Fruit fly (Drosophila melanogaster) whole organism, embryonic: ENCODE measurements around the gene Lim1.

Source experiments
- Antp ChIP-seq: fragments of 200-800 bp; sonication (Bioruptor generic); optimal IDR thresholded peaks from 3 replicates; lab custom pipeline; 2016; ENCODE audit warnings: missing biosample characterization, missing genetic modification characterization
- Bdp1 ChIP-seq: fragments of 200-800 bp; sonication (Bioruptor generic); optimal IDR thresholded peaks from 3 replicates; lab custom pipeline; 2016; ENCODE audit warnings: missing biosample characterization, missing genetic modification characterization
- CG10959 ChIP-seq: fragments of 200-800 bp; sonication (Bioruptor generic); IDR thresholded peaks from 2 replicates; pipeline ENCODE4 v1.3.6; 2022; ENCODE audit warnings: missing biosample characterization, missing genetic modification characterization
- CG10979 ChIP-seq: fragments of 200-800 bp; sonication (Bioruptor generic); optimal IDR thresholded peaks from 2 replicates; lab custom pipeline; 2018; ENCODE audit warnings: missing biosample characterization, mild to moderate bottlenecking, missing genetic modification characterization, moderate library complexity
- CG11723 ChIP-seq: fragments of 200-800 bp; sonication (Bioruptor generic); optimal IDR thresholded peaks from 2 replicates; lab custom pipeline; 2017; ENCODE audit warnings: missing biosample characterization, mild to moderate bottlenecking, missing genetic modification characterization
- CG12071 ChIP-seq: fragments of 200-800 bp; sonication (Bioruptor generic); optimal IDR thresholded peaks from 3 replicates; lab custom pipeline; 2018; ENCODE audit warnings: missing biosample characterization, mild to moderate bottlenecking, missing genetic modification characterization
- CG12155 ChIP-seq: fragments of 200-800 bp; sonication (Bioruptor generic); optimal IDR thresholded peaks from 3 replicates; lab custom pipeline; 2016; ENCODE audit warnings: missing biosample characterization, missing genetic modification characterization
- CG12219 ChIP-seq: fragments of 200-800 bp; sonication (Bioruptor generic); optimal IDR thresholded peaks from 3 replicates; lab custom pipeline; 2018; ENCODE audit warnings: missing biosample characterization, mild to moderate bottlenecking, missing genetic modification characterization
- CG1602 ChIP-seq: fragments of 200-800 bp; sonication (Bioruptor generic); optimal IDR thresholded peaks from 3 replicates; lab custom pipeline; 2016; ENCODE audit warnings: missing biosample characterization, missing genetic modification characterization
- CG1832 ChIP-seq: fragments of 200-800 bp; sonication (Bioruptor generic); optimal IDR thresholded peaks from 2 replicates; lab custom pipeline; 2017; ENCODE audit warnings: missing biosample characterization, mild to moderate bottlenecking, missing genetic modification characterization, inconsistent platforms
- CG18764 ChIP-seq: fragments of 200-800 bp; sonication (Bioruptor generic); optimal IDR thresholded peaks from 3 replicates; lab custom pipeline; 2016; ENCODE audit warnings: missing biosample characterization, missing genetic modification characterization
- CG30403 ChIP-seq: fragments of 200-800 bp; sonication (Bioruptor generic); optimal IDR thresholded peaks from 3 replicates; lab custom pipeline; 2016; ENCODE audit warnings: missing biosample characterization, missing genetic modification characterization
- CG3163 ChIP-seq: fragments of 200-800 bp; sonication (Bioruptor generic); optimal IDR thresholded peaks from 3 replicates; lab custom pipeline; 2016; ENCODE audit warnings: missing biosample characterization, missing genetic modification characterization
- CG32772 ChIP-seq: fragments of 200-800 bp; sonication (Bioruptor generic); IDR thresholded peaks from 2 replicates; pipeline ENCODE4 v1.3.6; 2022; ENCODE audit warnings: missing biosample characterization, missing genetic modification characterization
- CG33557 ChIP-seq: fragments of 200-800 bp; sonication (Bioruptor generic); optimal IDR thresholded peaks from 2 replicates; lab custom pipeline; 2019; ENCODE audit warnings: missing biosample characterization, mild to moderate bottlenecking, missing genetic modification characterization, moderate library complexity
- CG34224 ChIP-seq: fragments of 200-800 bp; sonication (Bioruptor generic); IDR thresholded peaks from 3 replicates; pipeline ENCODE4 v1.3.6; 2022; ENCODE audit warnings: missing biosample characterization, missing genetic modification characterization; ENCODE audit not compliant: partially characterized antibody
- CG4707 ChIP-seq: fragments of 200-800 bp; sonication (Bioruptor generic); optimal IDR thresholded peaks from 2 replicates; lab custom pipeline; 2018; ENCODE audit warnings: missing biosample characterization, mild to moderate bottlenecking, missing genetic modification characterization, moderate library complexity
- CG4730 ChIP-seq: fragments of 200-800 bp; sonication (Bioruptor generic); IDR thresholded peaks from 2 replicates; pipeline ENCODE4 v1.3.6; 2022; ENCODE audit warnings: missing biosample characterization, missing genetic modification characterization
- CG6689 ChIP-seq: fragments of 200-800 bp; sonication (Bioruptor generic); IDR thresholded peaks from 2 replicates; pipeline ENCODE4 v1.3.6; 2022; ENCODE audit warnings: missing biosample characterization, missing genetic modification characterization
- CG6765 ChIP-seq: fragments of 200-800 bp; sonication (Bioruptor generic); optimal IDR thresholded peaks from 3 replicates; lab custom pipeline; 2017; ENCODE audit warnings: missing biosample characterization, mild to moderate bottlenecking, missing genetic modification characterization
- CG7786 ChIP-seq: fragments of 200-800 bp; sonication (Bioruptor generic); optimal IDR thresholded peaks from 2 replicates; lab custom pipeline; 2016; ENCODE audit warnings: missing biosample characterization, missing genetic modification characterization
- CG7928 ChIP-seq: fragments of 200-800 bp; sonication (Bioruptor generic); optimal IDR thresholded peaks from 2 replicates; lab custom pipeline; 2017; ENCODE audit warnings: missing biosample characterization, mild to moderate bottlenecking, missing genetic modification characterization
- CG8388 ChIP-seq: fragments of 200-800 bp; sonication (Bioruptor generic); optimal IDR thresholded peaks from 2 replicates; lab custom pipeline; 2019; ENCODE audit warnings: missing biosample characterization, mild to moderate bottlenecking, missing genetic modification characterization, moderate library complexity
- Dref ChIP-seq: fragments of 200-800 bp; sonication (Bioruptor generic); IDR thresholded peaks from 2 replicates; pipeline ENCODE4 v1.3.6; 2022; ENCODE audit warnings: missing biosample characterization, missing genetic modification characterization
- Fer2 ChIP-seq: fragments of 200-800 bp; sonication (Bioruptor generic); optimal IDR thresholded peaks from 2 replicates; lab custom pipeline; 2018; ENCODE audit warnings: missing biosample characterization, mild to moderate bottlenecking, missing genetic modification characterization, moderate library complexity
- Hsf ChIP-seq: fragments of 200-800 bp; sonication (Bioruptor generic); optimal IDR thresholded peaks from 3 replicates; lab custom pipeline; 2016; ENCODE audit warnings: missing biosample characterization, missing genetic modification characterization
- MBD-R2 ChIP-seq: fragments of 200-800 bp; sonication (Bioruptor generic); IDR thresholded peaks from 2 replicates; pipeline ENCODE4 v1.3.6; 2022; ENCODE audit warnings: missing biosample characterization, missing genetic modification characterization
- Mrtf ChIP-seq: fragments of 200-800 bp; sonication (Bioruptor generic); IDR thresholded peaks from 3 replicates; pipeline ENCODE4 v1.3.6; 2022; ENCODE audit warnings: missing biosample characterization, missing genetic modification characterization
- NFAT ChIP-seq: fragments of 200-800 bp; sonication (Bioruptor generic); IDR thresholded peaks from 2 replicates; pipeline ENCODE4 v1.3.6; 2022; ENCODE audit warnings: missing biosample characterization, missing genetic modification characterization
- Optix ChIP-seq: fragments of 200-800 bp; sonication (Bioruptor generic); IDR thresholded peaks from 3 replicates; pipeline ENCODE4 v1.3.6; 2022; ENCODE audit warnings: missing biosample characterization, missing genetic modification characterization
- Six4 ChIP-seq: fragments of 200-800 bp; sonication (Bioruptor generic); optimal IDR thresholded peaks from 2 replicates; lab custom pipeline; 2016; ENCODE audit warnings: missing biosample characterization, missing genetic modification characterization
- Vsx1 ChIP-seq: fragments of 200-800 bp; sonication (Bioruptor generic); optimal IDR thresholded peaks from 2 replicates; lab custom pipeline; 2017; ENCODE audit warnings: missing biosample characterization, mild to moderate bottlenecking, missing genetic modification characterization, missing genetic modification reagents
- cas ChIP-seq: fragments of 200-800 bp; sonication (Bioruptor generic); IDR thresholded peaks from 2 replicates; pipeline ENCODE4 v1.3.6; 2022; ENCODE audit warnings: missing biosample characterization, missing genetic modification characterization
- corto ChIP-seq: fragments of 200-800 bp; sonication (Bioruptor generic); optimal IDR thresholded peaks from 2 replicates; lab custom pipeline; 2016; ENCODE audit warnings: missing biosample characterization, mild to moderate bottlenecking, missing genetic modification characterization, moderate library complexity
- esg ChIP-seq: fragments of 200-800 bp; sonication (Bioruptor generic); conservative IDR thresholded peaks from 2 replicates; pipeline ENCODE4 v1.3.6; 2022; ENCODE audit warnings: missing biosample characterization, missing genetic modification characterization
- fd102C ChIP-seq: fragments of 200-800 bp; sonication (Bioruptor generic); optimal IDR thresholded peaks from 2 replicates; lab custom pipeline; 2018; ENCODE audit warnings: missing biosample characterization, mild to moderate bottlenecking, missing genetic modification characterization, moderate library complexity
- ftz-f1 ChIP-seq: fragments of 200-800 bp; sonication (Bioruptor generic); optimal IDR thresholded peaks from 2 replicates; lab custom pipeline; 2016; ENCODE audit warnings: missing biosample characterization, missing genetic modification characterization
- gsb ChIP-seq: fragments of 200-800 bp; sonication (Bioruptor generic); IDR thresholded peaks from 2 replicates; pipeline ENCODE4 v1.3.6; 2022; ENCODE audit warnings: missing biosample characterization, missing genetic modification characterization
- ham ChIP-seq: fragments of 200-800 bp; sonication (Bioruptor generic); IDR thresholded peaks from 2 replicates; pipeline ENCODE4 v1.3.6; 2022; ENCODE audit warnings: missing biosample characterization, missing genetic modification characterization
- lola ChIP-seq, 3 experiments: fragments of >200 bp in 2 of 3; fragments of 200-800 bp in 1 of 3; sonication (Bioruptor generic) in 1 of 3; optimal IDR thresholded peaks; 2 replicates each; lab custom pipeline; 2017 to 2019; ENCODE audit warnings: missing biosample characterization in 3 of 3, missing genetic modification characterization in 3 of 3, mild to moderate bottlenecking in 1 of 3, moderate library complexity in 1 of 3
- odd ChIP-seq: fragments of 200-800 bp; sonication (Bioruptor generic); optimal IDR thresholded peaks from 2 replicates; lab custom pipeline; 2017; ENCODE audit warnings: missing biosample characterization, mild to moderate bottlenecking, missing genetic modification characterization
- onecut ChIP-seq: fragments of 200-800 bp; sonication (Bioruptor generic); IDR thresholded peaks from 2 replicates; pipeline ENCODE4 v1.3.6; 2022; ENCODE audit warnings: missing biosample characterization, missing genetic modification characterization
- pan ChIP-seq, 4 experiments: fragments of >200 bp in 3 of 4; fragments of 200-800 bp in 1 of 4; sonication (Bioruptor generic) in 1 of 4; optimal IDR thresholded peaks in 3 of 4; IDR thresholded peaks in 1 of 4; 2 replicates each; pipeline versions ENCODE4 v1.3.6 to Lab custom; 2017 to 2022; ENCODE audit warnings: missing biosample characterization in 2 of 4, missing genetic modification characterization in 2 of 4, mixed read lengths in 1 of 4
- pum ChIP-seq: fragments of 200-800 bp; sonication (Bioruptor generic); optimal IDR thresholded peaks from 2 replicates; lab custom pipeline; 2016; ENCODE audit warnings: missing biosample characterization, missing genetic modification characterization
- so ChIP-seq: fragments of 200-800 bp; sonication (Bioruptor generic); IDR thresholded peaks from 3 replicates; pipeline ENCODE4 v1.3.6; 2022; ENCODE audit warnings: missing biosample characterization, missing genetic modification characterization
- tll ChIP-seq, 2 experiments: fragments of 200-800 bp in 1 of 2; fragments of >200 bp in 1 of 2; sonication (Bioruptor generic) in 1 of 2; optimal IDR thresholded peaks; 2 replicates each; lab custom pipeline; 2017 to 2019; ENCODE audit warnings: missing biosample characterization in 2 of 2, missing genetic modification characterization in 2 of 2, mild to moderate bottlenecking in 1 of 2, moderate library complexity in 1 of 2
- toy ChIP-seq: fragments of 200-800 bp; sonication (Bioruptor generic); IDR thresholded peaks from 2 replicates; pipeline ENCODE4 v1.3.6; 2022; ENCODE audit warnings: missing biosample characterization, missing genetic modification characterization

Lim1 gene

dm6 chrX:8714064-8715046, 91.2 kb downstream of the Lim1 start, which contains the start of the genes CG2004 and CG1785 (continued):
- TF ChIP-seq CG18764 (peak; percentile 89), CG4730 (GFP tag; lab: Robert Waterston, UW) (peak; percentile 92), onecut (GFP tag; lab: Robert Waterston, UW) (peak; percentile 76), CG12155 (GFP tag; lab: Kevin White, UChicago) (peak; percentile 90), lola (GFP tag; optimal IDR thresholded peaks at IDR 0.05; lab: Kevin White, UChicago) (peak in 1 of 3 experiments; percentile 89), Bdp1 (peak; percentile 83), CG12219 (GFP tag; lab: Kevin White, UChicago) (peak; percentile 61), cas (GFP tag; lab: Robert Waterston, UW) (peak; percentile 87), ftz-f1 (GFP tag; lab: Kevin White, UChicago) (peak; percentile 56), CG32772 (GFP tag; lab: Robert Waterston, UW) (peak; percentile 94), Six4 (GFP tag; lab: Kevin White, UChicago) (peak; percentile 89), esg (GFP tag; lab: Robert Waterston, UW) (peak; percentile 91), ham (GFP tag; lab: Robert Waterston, UW) (peak; percentile 84), Fer2 (peak; percentile 89), odd (peak; percentile 73), pum (peak; percentile 80), corto (GFP tag; lab: Kevin White, UChicago) (no peak), CG8388 (GFP tag; lab: Kevin White, UChicago) (peak; percentile 86), gsb (peak; percentile 86), Optix (GFP tag; lab: Robert Waterston, UW) (peak; percentile 93), pan (optimal IDR thresholded peaks at IDR 0.05; lab: Kevin White, UChicago) (no peak), pan (GFP tag; optimal IDR thresholded peaks at IDR 0.05 in 1 of 2, IDR thresholded peaks at IDR 0.05 in 1 of 2) (peak in 1 of 2 experiments; percentile 91), CG33557 (GFP tag; lab: Kevin White, UChicago) (peak; percentile 85), toy (GFP tag; lab: Robert Waterston, UW) (peak; percentile 79), CG10979 (tag; lab: Kevin White, UChicago) (peak; percentile 84), CG6689 (GFP tag; lab: Robert Waterston, UW) (peak; percentile 94), CG1832 (GFP tag; lab: Kevin White, UChicago) (no peak), Hsf (GFP tag; lab: Kevin White, UChicago) (peak; percentile 90), tll (GFP tag; optimal IDR thresholded peaks at IDR 0.05; lab: Kevin White, UChicago) (peak in 1 of 2 experiments; percentile 92), CG34224 (GFP tag; lab: Robert Waterston, UW) (peak; percentile 55), CG3163 (GFP tag; lab: Kevin White, UChicago) (peak; percentile 58), CG7786 (GFP tag; lab: Kevin White, UChicago) (peak; percentile 86), MBD-R2 (GFP tag; lab: Robert Waterston, UW) (peak; percentile 95), CG12071 (GFP tag; lab: Kevin White, UChicago) (peak; percentile 49), Vsx1 (GFP tag; lab: Kevin White, UChicago) (no peak), CG1602 (GFP tag; lab: Kevin White, UChicago) (peak; percentile 91), CG7928 (GFP tag; lab: Kevin White, UChicago) (peak; percentile 67), CG4707 (GFP tag; lab: Kevin White, UChicago) (peak; percentile 50), NFAT (GFP tag; lab: Robert Waterston, UW) (peak; percentile 88), Dref (GFP tag; lab: Robert Waterston, UW) (peak; percentile 44), fd102C (GFP tag; lab: Kevin White, UChicago) (peak; percentile 68), CG30403 (GFP tag; lab: Kevin White, UChicago) (peak; percentile 95), CG11723 (GFP tag; lab: Kevin White, UChicago) (peak; percentile 83), so (peak; percentile 85; the same call in 2 of the 3 replicates), Antp (GFP tag; lab: Kevin White, UChicago) (peak; percentile 79), CG6765 (peak; percentile 74), Mrtf (peak; percentile 91), CG10959 (GFP tag; lab: Robert Waterston, UW) (peak; percentile 93)
